Worm (Caenorhabditis elegans): ENCODE measurements around the gene C50H2.7.

DNA sequence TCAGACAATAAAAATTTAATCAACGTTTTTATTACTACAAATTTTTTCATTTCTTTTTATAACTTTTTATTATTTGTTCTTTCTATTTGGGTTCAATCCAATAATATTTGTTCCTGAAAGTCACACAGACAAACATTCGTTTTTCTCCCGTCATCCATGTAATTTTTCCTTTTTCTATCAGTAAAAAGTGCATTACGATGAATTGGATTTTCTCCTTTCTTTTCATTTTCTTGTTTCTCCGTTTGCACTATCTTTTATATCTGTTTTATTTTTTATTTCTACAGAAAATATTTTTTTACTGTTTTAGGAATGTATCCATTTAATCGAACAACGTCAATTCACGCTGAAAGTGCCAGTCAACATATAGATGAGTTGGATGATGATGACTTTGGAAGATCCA, 23.3 kb upstream of the C50H2.7 start, which contains the start of gene egl-47:
- no peak for TF ChIP-seq hlh-30 (tag; optimal IDR thresholded peaks at IDR 0.05; ENCODE audit: insufficient read depth)
- no peak for TF ChIP-seq ceh-31 (tag; optimal IDR thresholded peaks at IDR 0.05)

Data from whole organism, late embryonic.